Fruit fly (Drosophila melanogaster) whole organism, embryonic: Measurements from ENCODE around the gene CG31176.

ENCODE experiments used
- ATbp ChIP-seq: fragments of 200-800 bp; sonication (Bioruptor generic); optimal IDR thresholded peaks from 2 replicates; lab custom pipeline; 2017; ENCODE audit warnings: missing biosample characterization, mild to moderate bottlenecking, missing genetic modification characterization, missing genetic modification reagents
- Antp ChIP-seq: fragments of 200-800 bp; sonication (Bioruptor generic); optimal IDR thresholded peaks from 3 replicates; lab custom pipeline; 2016; ENCODE audit warnings: missing biosample characterization, missing genetic modification characterization
- CG10209 ChIP-seq: fragments of 200-800 bp; sonication (Bioruptor generic); optimal IDR thresholded peaks from 3 replicates; lab custom pipeline; 2017; ENCODE audit warnings: missing biosample characterization, mild to moderate bottlenecking, missing genetic modification characterization, missing genetic modification reagents
- CG10274 ChIP-seq: fragments of 200-800 bp; sonication (Bioruptor generic); optimal IDR thresholded peaks from 3 replicates; lab custom pipeline; 2017; ENCODE audit warnings: missing biosample characterization, mild to moderate bottlenecking, missing genetic modification characterization
- CG11695 ChIP-seq: fragments of 200-800 bp; sonication (Bioruptor generic); IDR thresholded peaks from 3 replicates; pipeline ENCODE4 v1.3.6; 2022; ENCODE audit warnings: missing biosample characterization, missing genetic modification characterization
- CG13296 ChIP-seq: fragments of 200-800 bp; sonication (Bioruptor generic); optimal IDR thresholded peaks from 3 replicates; lab custom pipeline; 2018; ENCODE audit warnings: missing biosample characterization, mild to moderate bottlenecking, missing genetic modification characterization
- CG13894 ChIP-seq: fragments of 200-800 bp; sonication (Bioruptor generic); optimal IDR thresholded peaks from 3 replicates; lab custom pipeline; 2018; ENCODE audit warnings: missing biosample characterization, mild to moderate bottlenecking, missing genetic modification characterization, moderate library complexity
- CG17568 ChIP-seq: fragments of 200-800 bp; sonication (Bioruptor generic); optimal IDR thresholded peaks from 2 replicates; lab custom pipeline; 2018; ENCODE audit warnings: missing biosample characterization, mild to moderate bottlenecking, missing genetic modification characterization, moderate library complexity
- CG17612 ChIP-seq: fragments of 200-800 bp; sonication (Bioruptor generic); IDR thresholded peaks from 2 replicates; pipeline ENCODE4 v1.3.6; 2022; ENCODE audit warnings: missing biosample characterization, missing genetic modification characterization
- CG17802 ChIP-seq: fragments of 200-800 bp; sonication (Bioruptor generic); optimal IDR thresholded peaks from 2 replicates; lab custom pipeline; 2018; ENCODE audit warnings: missing biosample characterization, mild to moderate bottlenecking, missing genetic modification characterization, moderate library complexity
- CG18764 ChIP-seq: fragments of 200-800 bp; sonication (Bioruptor generic); optimal IDR thresholded peaks from 3 replicates; lab custom pipeline; 2016; ENCODE audit warnings: missing biosample characterization, missing genetic modification characterization
- CG2199 ChIP-seq: fragments of 200-800 bp; sonication (Bioruptor generic); IDR thresholded peaks from 3 replicates; pipeline ENCODE4 v1.3.6; 2022; ENCODE audit warnings: missing biosample characterization, missing genetic modification characterization
- CG32767 ChIP-seq: fragments of 200-800 bp; sonication (Bioruptor generic); IDR thresholded peaks from 2 replicates; pipeline ENCODE4 v1.3.6; 2022; ENCODE audit warnings: missing biosample characterization, missing genetic modification characterization
- CG34376 ChIP-seq: fragments of 200-800 bp; sonication (Bioruptor generic); optimal IDR thresholded peaks from 2 replicates; lab custom pipeline; 2018; ENCODE audit warnings: missing biosample characterization, mild to moderate bottlenecking, missing genetic modification characterization
- CG42726 ChIP-seq: fragments of 200-800 bp; sonication (Bioruptor generic); IDR thresholded peaks from 2 replicates; pipeline ENCODE4 v1.3.6; 2022; ENCODE audit warnings: missing biosample characterization, missing genetic modification characterization; ENCODE audit not compliant: partially characterized antibody
- CG7963 ChIP-seq: fragments of 200-800 bp; sonication (Bioruptor generic); IDR thresholded peaks from 3 replicates; pipeline ENCODE4 v1.3.6; 2022; ENCODE audit warnings: missing biosample characterization, missing genetic modification characterization; ENCODE audit not compliant: partially characterized antibody
- CG9437 ChIP-seq: fragments of 200-800 bp; sonication (Bioruptor generic); optimal IDR thresholded peaks from 2 replicates; lab custom pipeline; 2018; ENCODE audit warnings: missing biosample characterization, mild to moderate bottlenecking, missing genetic modification characterization
- Deaf1 ChIP-seq: fragments of 200-800 bp; optimal IDR thresholded peaks from 3 replicates; lab custom pipeline; 2019; ENCODE audit warnings: missing biosample characterization, mild to moderate bottlenecking, missing genetic modification characterization, moderate library complexity
- Dll ChIP-seq: fragments of 200-800 bp; sonication (Bioruptor generic); IDR thresholded peaks from 4 replicates; pipeline ENCODE4 v1.3.6; 2022; ENCODE audit warnings: missing biosample characterization, missing genetic modification characterization; ENCODE audit not compliant: partially characterized antibody
- Lhr ChIP-seq: fragments of 200-800 bp; sonication (Bioruptor generic); optimal IDR thresholded peaks from 3 replicates; lab custom pipeline; 2017; ENCODE audit warnings: mild to moderate bottlenecking, missing biosample characterization, missing genetic modification reagents, missing genetic modification characterization
- Sry-β ChIP-seq: fragments of 200-800 bp; sonication (Bioruptor generic); optimal IDR thresholded peaks from 2 replicates; lab custom pipeline; 2018; ENCODE audit warnings: missing biosample characterization, mild to moderate bottlenecking, missing genetic modification characterization, moderate library complexity
- ara ChIP-seq: fragments of 200-800 bp; sonication (Bioruptor generic); IDR thresholded peaks from 2 replicates; pipeline ENCODE4 v1.3.6; 2022; ENCODE audit warnings: missing biosample characterization, missing genetic modification characterization
- ato ChIP-seq: fragments of 200-800 bp; sonication (Bioruptor generic); IDR thresholded peaks from 2 replicates; pipeline ENCODE4 v1.3.6; 2022; ENCODE audit warnings: missing biosample characterization, missing genetic modification characterization; ENCODE audit not compliant: partially characterized antibody
- cg ChIP-seq: fragments of 200-800 bp; sonication (Bioruptor generic); optimal IDR thresholded peaks from 3 replicates; lab custom pipeline; 2019; ENCODE audit warnings: missing biosample characterization, mild to moderate bottlenecking, missing genetic modification characterization, moderate library complexity
- chinmo ChIP-seq: fragments of 200-800 bp; sonication (Bioruptor generic); IDR thresholded peaks from 4 replicates; pipeline ENCODE4 v1.3.6; 2022; ENCODE audit warnings: missing biosample characterization, missing genetic modification characterization; ENCODE audit not compliant: partially characterized antibody
- ci ChIP-seq: fragments of 200-800 bp; sonication (Bioruptor generic); IDR thresholded peaks from 3 replicates; pipeline ENCODE4 v1.3.6; 2022; ENCODE audit warnings: missing biosample characterization, missing genetic modification characterization
- emc ChIP-seq: fragments of 200-800 bp; sonication (Bioruptor generic); optimal IDR thresholded peaks from 2 replicates; lab custom pipeline; 2016; ENCODE audit warnings: missing biosample characterization, missing genetic modification characterization
- ftz-f1 ChIP-seq: fragments of 200-800 bp; sonication (Bioruptor generic); optimal IDR thresholded peaks from 2 replicates; lab custom pipeline; 2016; ENCODE audit warnings: missing biosample characterization, missing genetic modification characterization
- gcm2 ChIP-seq: fragments of 200-800 bp; sonication (Bioruptor generic); optimal IDR thresholded peaks from 2 replicates; lab custom pipeline; 2016; ENCODE audit warnings: missing biosample characterization, missing genetic modification characterization
- gem ChIP-seq: fragments of 200-800 bp; sonication (Bioruptor generic); optimal IDR thresholded peaks from 2 replicates; lab custom pipeline; 2019; ENCODE audit warnings: missing biosample characterization, mild to moderate bottlenecking, missing genetic modification characterization, moderate library complexity
- gro ChIP-seq: fragments of 200-800 bp; sonication (Bioruptor generic); optimal IDR thresholded peaks from 2 replicates; lab custom pipeline; 2016; ENCODE audit warnings: missing biosample characterization, missing genetic modification characterization
- gsb ChIP-seq: fragments of 200-800 bp; sonication (Bioruptor generic); IDR thresholded peaks from 2 replicates; pipeline ENCODE4 v1.3.6; 2022; ENCODE audit warnings: missing biosample characterization, missing genetic modification characterization
- hb ChIP-seq: fragments of 200-800 bp; sonication (Bioruptor generic); IDR thresholded peaks from 3 replicates; pipeline ENCODE4 v1.3.6; 2022; ENCODE audit warnings: missing biosample characterization, missing genetic modification characterization; ENCODE audit not compliant: partially characterized antibody
- knrl ChIP-seq: fragments of 200-800 bp; sonication (Bioruptor generic); IDR thresholded peaks from 3 replicates; pipeline ENCODE4 v1.3.6; 2022; ENCODE audit warnings: missing biosample characterization, missing genetic modification characterization; ENCODE audit not compliant: partially characterized antibody
- mam ChIP-seq: fragments of 200-800 bp; sonication (Bioruptor generic); optimal IDR thresholded peaks from 3 replicates; lab custom pipeline; 2016; ENCODE audit warnings: missing biosample characterization, missing genetic modification characterization
- onecut ChIP-seq: fragments of 200-800 bp; sonication (Bioruptor generic); IDR thresholded peaks from 2 replicates; pipeline ENCODE4 v1.3.6; 2022; ENCODE audit warnings: missing biosample characterization, missing genetic modification characterization
- pfk ChIP-seq: fragments of 200-800 bp; sonication (Bioruptor generic); optimal IDR thresholded peaks from 2 replicates; lab custom pipeline; 2018; ENCODE audit warnings: missing biosample characterization, mild to moderate bottlenecking, missing genetic modification characterization, moderate library complexity
- pros ChIP-seq: fragments of 200-800 bp; sonication (Bioruptor generic); optimal IDR thresholded peaks from 3 replicates; lab custom pipeline; 2019; ENCODE audit warnings: missing biosample characterization, mild to moderate bottlenecking, missing genetic modification characterization, moderate library complexity
- row ChIP-seq: fragments of 200-800 bp; sonication (Bioruptor generic); IDR thresholded peaks from 3 replicates; pipeline ENCODE4 v1.3.6; 2022; ENCODE audit warnings: missing biosample characterization, missing genetic modification characterization
- sens ChIP-seq: fragments of 200-800 bp; sonication (Bioruptor generic); peaks from one replicate; lab custom pipeline; 2016; ENCODE audit warnings: missing biosample characterization, missing genetic modification characterization
- zfh2 ChIP-seq: fragments of 200-800 bp; sonication (Bioruptor generic); optimal IDR thresholded peaks from 2 replicates; lab custom pipeline; 2016; ENCODE audit warnings: missing biosample characterization, missing genetic modification characterization

The CG31176 gene

dm6 chr3R:21658752-21659468, 60.5 kb downstream of the CG31176 start (continued):
- TF ChIP-seq CG17612 (no peak), onecut (GFP tag; lab: Robert Waterston, UW) (no peak), gem (no peak), pfk (GFP tag; lab: Kevin White, UChicago) (no peak), Lhr (GFP tag; lab: Kevin White, UChicago) (no peak), hb (GFP tag; lab: Robert Waterston, UW) (peak; percentile 46; the same call in 1 of the 3 replicates), CG11695 (GFP tag; lab: Robert Waterston, UW) (no peak), CG7963 (GFP tag; lab: Robert Waterston, UW) (peak; percentile 50; the same call in 1 of the 3 replicates), CG10274 (GFP tag; lab: Kevin White, UChicago) (no peak), CG17568 (no peak), CG17802 (no peak)

- TF ChIP-seq CG42726 (GFP tag; lab: Robert Waterston, UW), result no peak
- no peak for TF ChIP-seq CG18764 (GFP tag; lab: Kevin White, UChicago)
- no peak for TF ChIP-seq Antp
- peak; percentile 38; the same call in 1 of the 2 replicates for TF ChIP-seq ara
- 0 out of 4 replicates have a peak, but pooled peaks have one; percentile 17 for TF ChIP-seq Dll
- TF ChIP-seq gcm2, result no peak
- TF ChIP-seq CG10209 (GFP tag; lab: Kevin White, UChicago), result no peak
- peak; percentile 10 for TF ChIP-seq Deaf1 (tag; lab: Kevin White, UChicago)
- TF ChIP-seq CG13296 (GFP tag; lab: Kevin White, UChicago), result no peak
- TF ChIP-seq ci (GFP tag; lab: Robert Waterston, UW), result peak; percentile 35; the same call in 1 of the 3 replicates
- TF ChIP-seq CG13894, result no peak
- TF ChIP-seq mam (GFP tag; lab: Kevin White, UChicago), result no peak
- no peak for TF ChIP-seq ATbp
- no peak for TF ChIP-seq gsb
- TF ChIP-seq pros, result peak; percentile 86
- TF ChIP-seq cg (GFP tag; lab: Kevin White, UChicago), result peak; percentile 14
- no peak for TF ChIP-seq gro (GFP tag; lab: Kevin White, UChicago)
- no peak for TF ChIP-seq Sry-β (GFP tag; lab: Kevin White, UChicago)
- TF ChIP-seq ato, result no peak
- no peak for TF ChIP-seq zfh2 (GFP tag; lab: Kevin White, UChicago)
- TF ChIP-seq CG2199, result 0 out of 3 replicates have a peak, but pooled peaks have one; percentile 58
- peak; percentile 39 for TF ChIP-seq sens (GFP tag; lab: Kevin White, UChicago)
- no peak for TF ChIP-seq ftz-f1
- no peak for TF ChIP-seq CG34376 (GFP tag; lab: Kevin White, UChicago)
- no peak for TF ChIP-seq CG9437 (GFP tag; lab: Kevin White, UChicago)
- no peak for TF ChIP-seq row
- 0 out of 2 replicates have a peak, but pooled peaks have one; percentile 10 for TF ChIP-seq CG32767 (GFP tag; lab: Robert Waterston, UW)
- no peak for TF ChIP-seq knrl
- 0 out of 4 replicates have a peak, but pooled peaks have one; percentile 43 for TF ChIP-seq chinmo
- TF ChIP-seq emc (GFP tag; lab: Kevin White, UChicago), result no peak
These were observed 61.2 kb downstream of the CG31176 start for dm6 chr3R:21658281-21658680.
